Fruit fly (Drosophila melanogaster) whole organism, adult: ENCODE results near the gene Drice.

Source experiments
- CG11617 ChIP-seq: fragments of 200-800 bp; sonication (Bioruptor generic); optimal IDR thresholded peaks from 2 replicates; lab custom pipeline; 2017; ENCODE audit warnings: mild to moderate bottlenecking, missing biosample characterization, missing genetic modification reagents, missing genetic modification characterization
- CG1620 ChIP-seq: fragments of 200-800 bp; sonication (Bioruptor generic); optimal IDR thresholded peaks from 2 replicates; lab custom pipeline; 2016; ENCODE audit warnings: missing biosample characterization, missing genetic modification characterization
- CG5204 ChIP-seq: fragments of 200-800 bp; sonication (Bioruptor generic); optimal IDR thresholded peaks from 2 replicates; lab custom pipeline; 2016; ENCODE audit warnings: missing biosample characterization, missing genetic modification characterization
- CG7101 ChIP-seq: fragments of 200-800 bp; sonication (Bioruptor generic); optimal IDR thresholded peaks from 2 replicates; lab custom pipeline; 2018; ENCODE audit warnings: missing biosample characterization, mild to moderate bottlenecking, missing genetic modification characterization, moderate library complexity
- Clk ChIP-seq: fragments of 200-800 bp; sonication (Bioruptor generic); optimal IDR thresholded peaks from 2 replicates; lab custom pipeline; 2017; ENCODE audit warnings: missing biosample characterization, missing genetic modification characterization
- cic ChIP-seq: fragments of 200-800 bp; sonication (Bioruptor generic); optimal IDR thresholded peaks from 2 replicates; lab custom pipeline; 2017; ENCODE audit warnings: missing biosample characterization, mild to moderate bottlenecking, missing genetic modification characterization, moderate library complexity
- kay ChIP-seq: fragments of 200-800 bp; sonication (Bioruptor generic); peaks from one replicate; lab custom pipeline; 2016; ENCODE audit warnings: missing biosample characterization, missing genetic modification characterization, borderline replicate concordance
- toe ChIP-seq: fragments of 200-800 bp; sonication (Bioruptor generic); optimal IDR thresholded peaks from 2 replicates; lab custom pipeline; 2016; ENCODE audit warnings: missing biosample characterization, missing genetic modification characterization

dm6 chr3R:29757226-29757625 is 42.2 kb upstream of the Drice start:
- TF ChIP-seq CG11617 (GFP tag; lab: Kevin White, UChicago) (no peak), CG7101 (tag; lab: Kevin White, UChicago) (no peak), CG1620 (no peak), kay (GFP tag; lab: Kevin White, UChicago) (no peak), toe (GFP tag; lab: Kevin White, UChicago) (no peak), cic (GFP tag; lab: Kevin White, UChicago) (no peak), CG5204 (GFP tag; lab: Kevin White, UChicago) (no peak), Clk (no peak)
